Fruit fly (Drosophila melanogaster) whole organism, embryonic: ENCODE results near the gene Dcps.

Experiments
- Bteb2 ChIP-seq: fragments of 200-800 bp; sonication (Bioruptor generic); optimal IDR thresholded peaks from 2 replicates; lab custom pipeline; 2016; ENCODE audit warnings: missing biosample characterization, missing genetic modification characterization
- CG10147 ChIP-seq: fragments of 200-800 bp; sonication (Bioruptor generic); optimal IDR thresholded peaks from 2 replicates; lab custom pipeline; 2019; ENCODE audit warnings: missing biosample characterization, mild to moderate bottlenecking, missing genetic modification characterization, moderate library complexity
- CG1024 ChIP-seq: fragments of 200-800 bp; sonication (Bioruptor generic); IDR thresholded peaks from 2 replicates; pipeline ENCODE4 v1.3.6; 2022; ENCODE audit warnings: missing biosample characterization, missing genetic modification characterization
- CG10267 ChIP-seq: fragments of 200-800 bp; sonication (Bioruptor generic); optimal IDR thresholded peaks from 2 replicates; lab custom pipeline; 2018; ENCODE audit warnings: missing biosample characterization, mild to moderate bottlenecking, missing genetic modification characterization, moderate library complexity
- CG10321 ChIP-seq: fragments of 200-800 bp; sonication (Bioruptor generic); IDR thresholded peaks from 2 replicates; pipeline ENCODE4 v1.3.6; 2022; ENCODE audit warnings: missing biosample characterization, missing genetic modification characterization
- CG11696 ChIP-seq: fragments of 200-800 bp; sonication (Bioruptor generic); IDR thresholded peaks from 2 replicates; pipeline ENCODE4 v1.3.6; 2022; ENCODE audit warnings: missing biosample characterization, missing genetic modification characterization
- CG1602 ChIP-seq: fragments of 200-800 bp; sonication (Bioruptor generic); optimal IDR thresholded peaks from 3 replicates; lab custom pipeline; 2016; ENCODE audit warnings: missing biosample characterization, missing genetic modification characterization
- CG18262 ChIP-seq: fragments of 200-800 bp; optimal IDR thresholded peaks from 3 replicates; lab custom pipeline; 2019; ENCODE audit warnings: missing biosample characterization, mild to moderate bottlenecking, missing genetic modification characterization, moderate library complexity
- CG2202 ChIP-seq: fragments of 200-800 bp; sonication (Bioruptor generic); optimal IDR thresholded peaks from 2 replicates; lab custom pipeline; 2018; ENCODE audit warnings: missing biosample characterization, mild to moderate bottlenecking, missing genetic modification characterization
- CG31365 ChIP-seq: fragments of 200-800 bp; sonication (Bioruptor generic); optimal IDR thresholded peaks from 2 replicates; lab custom pipeline; 2018; ENCODE audit warnings: missing biosample characterization, mild to moderate bottlenecking, missing genetic modification characterization
- CG31441 ChIP-seq: fragments of 200-800 bp; sonication (Bioruptor generic); IDR thresholded peaks from 2 replicates; pipeline ENCODE4 v1.3.6; 2022; ENCODE audit warnings: missing biosample characterization, missing genetic modification characterization
- CG42726 ChIP-seq: fragments of 200-800 bp; sonication (Bioruptor generic); IDR thresholded peaks from 2 replicates; pipeline ENCODE4 v1.3.6; 2022; ENCODE audit warnings: missing biosample characterization, missing genetic modification characterization; ENCODE audit not compliant: partially characterized antibody
- CG4328 ChIP-seq: fragments of 200-800 bp; sonication (Bioruptor generic); optimal IDR thresholded peaks from 3 replicates; lab custom pipeline; 2017; ENCODE audit warnings: missing biosample characterization, missing genetic modification reagents, missing genetic modification characterization
- CG4360 ChIP-seq: fragments of 200-800 bp; sonication (Bioruptor generic); IDR thresholded peaks from 2 replicates; pipeline ENCODE4 v1.3.6; 2022; ENCODE audit warnings: missing biosample characterization, missing genetic modification characterization
- CG6175 ChIP-seq: fragments of 200-800 bp; sonication (Bioruptor generic); IDR thresholded peaks from 3 replicates; pipeline ENCODE4 v1.3.6; 2022; ENCODE audit warnings: missing biosample characterization, missing genetic modification characterization
- CG6689 ChIP-seq: fragments of 200-800 bp; sonication (Bioruptor generic); IDR thresholded peaks from 2 replicates; pipeline ENCODE4 v1.3.6; 2022; ENCODE audit warnings: missing biosample characterization, missing genetic modification characterization
- CG6813 ChIP-seq: fragments of 200-800 bp; sonication (Bioruptor generic); optimal IDR thresholded peaks from 2 replicates; lab custom pipeline; 2017; ENCODE audit warnings: missing biosample characterization, missing genetic modification characterization, mild to moderate bottlenecking, moderate library complexity, missing genetic modification reagents
- CG7839 ChIP-seq: fragments of 200-800 bp; sonication (Bioruptor generic); optimal IDR thresholded peaks from 3 replicates; lab custom pipeline; 2018; ENCODE audit warnings: missing biosample characterization, mild to moderate bottlenecking, missing genetic modification characterization, moderate library complexity
- CG9727 ChIP-seq: fragments of 200-800 bp; sonication (Bioruptor generic); optimal IDR thresholded peaks from 3 replicates; lab custom pipeline; 2017; ENCODE audit warnings: missing biosample characterization, mild to moderate bottlenecking, missing genetic modification characterization
- Dad ChIP-seq: fragments of 200-800 bp; sonication (Bioruptor generic); optimal IDR thresholded peaks from 3 replicates; lab custom pipeline; 2016; ENCODE audit warnings: missing biosample characterization, missing genetic modification characterization
- Dbx ChIP-seq: fragments of 200-800 bp; sonication (Bioruptor generic); IDR thresholded peaks from 3 replicates; pipeline ENCODE4 v1.3.6; 2022; ENCODE audit warnings: missing biosample characterization, missing genetic modification characterization
- Dip3 ChIP-seq: fragments of 200-800 bp; sonication (Bioruptor generic); optimal IDR thresholded peaks from 3 replicates; lab custom pipeline; 2016; ENCODE audit warnings: missing biosample characterization, missing genetic modification characterization
- Ets97D ChIP-seq: fragments of 200-800 bp; sonication (Bioruptor generic); optimal IDR thresholded peaks from 3 replicates; lab custom pipeline; 2016; ENCODE audit warnings: missing biosample characterization, missing genetic modification characterization
- H2.0 ChIP-seq: fragments of 200-800 bp; sonication (Bioruptor generic); IDR thresholded peaks from 2 replicates; pipeline ENCODE4 v1.3.6; 2022; ENCODE audit warnings: missing biosample characterization, missing genetic modification characterization
- HHEX ChIP-seq: fragments of 200-800 bp; sonication (Bioruptor generic); optimal IDR thresholded peaks from 3 replicates; lab custom pipeline; 2017; ENCODE audit warnings: missing biosample characterization, mild to moderate bottlenecking, missing genetic modification characterization, missing genetic modification reagents
- HLH54F ChIP-seq: fragments of 200-800 bp; sonication (Bioruptor generic); optimal IDR thresholded peaks from 3 replicates; lab custom pipeline; 2016; ENCODE audit warnings: missing biosample characterization, missing genetic modification characterization
- HmgD ChIP-seq: fragments of 200-800 bp; sonication (Bioruptor generic); optimal IDR thresholded peaks from 3 replicates; lab custom pipeline; 2016; ENCODE audit warnings: missing biosample characterization, missing genetic modification characterization
- Mrtf ChIP-seq: fragments of 200-800 bp; sonication (Bioruptor generic); IDR thresholded peaks from 3 replicates; pipeline ENCODE4 v1.3.6; 2022; ENCODE audit warnings: missing biosample characterization, missing genetic modification characterization
- Optix ChIP-seq: fragments of 200-800 bp; sonication (Bioruptor generic); IDR thresholded peaks from 3 replicates; pipeline ENCODE4 v1.3.6; 2022; ENCODE audit warnings: missing biosample characterization, missing genetic modification characterization
- Rx ChIP-seq: fragments of 200-800 bp; sonication (Bioruptor generic); IDR thresholded peaks from 2 replicates; pipeline ENCODE4 v1.3.6; 2022; ENCODE audit warnings: missing biosample characterization, missing genetic modification characterization
- TFAM ChIP-seq: fragments of 200-800 bp; sonication (Bioruptor generic); optimal IDR thresholded peaks from 2 replicates; lab custom pipeline; 2017; ENCODE audit warnings: missing biosample characterization, missing genetic modification characterization, inconsistent platforms
- Xrp1 ChIP-seq: fragments of 200-800 bp; sonication (Bioruptor generic); IDR thresholded peaks from 2 replicates; pipeline ENCODE4 v1.3.6; 2022; ENCODE audit warnings: missing biosample characterization, missing genetic modification characterization
- al ChIP-seq: fragments of 200-800 bp; sonication (Bioruptor generic); IDR thresholded peaks from 2 replicates; pipeline ENCODE4 v1.3.6; 2022; ENCODE audit warnings: missing biosample characterization, missing genetic modification characterization
- amos ChIP-seq: fragments of 200-800 bp; sonication (Bioruptor generic); IDR thresholded peaks from 2 replicates; pipeline ENCODE4 v1.3.6; 2022; ENCODE audit warnings: missing biosample characterization, missing genetic modification characterization; ENCODE audit not compliant: partially characterized antibody
- dmrt99B ChIP-seq: fragments of 200-800 bp; sonication (Bioruptor generic); optimal IDR thresholded peaks from 2 replicates; lab custom pipeline; 2018; ENCODE audit warnings: missing biosample characterization, mild to moderate bottlenecking, missing genetic modification characterization, moderate library complexity
- ems ChIP-seq: fragments of 200-800 bp; sonication (Bioruptor generic); optimal IDR thresholded peaks from 3 replicates; lab custom pipeline; 2016; ENCODE audit warnings: missing biosample characterization, missing genetic modification characterization
- gem ChIP-seq: fragments of 200-800 bp; sonication (Bioruptor generic); optimal IDR thresholded peaks from 2 replicates; lab custom pipeline; 2019; ENCODE audit warnings: missing biosample characterization, mild to moderate bottlenecking, missing genetic modification characterization, moderate library complexity
- her ChIP-seq: fragments of 200-800 bp; sonication (Bioruptor generic); optimal IDR thresholded peaks from 2 replicates; lab custom pipeline; 2016; ENCODE audit warnings: missing biosample characterization, missing genetic modification characterization
- ind ChIP-seq: fragments of 200-800 bp; sonication (Bioruptor generic); optimal IDR thresholded peaks from 3 replicates; lab custom pipeline; 2016; ENCODE audit warnings: missing biosample characterization, missing genetic modification characterization
- lab ChIP-seq: fragments of 200-800 bp; sonication (Bioruptor generic); optimal IDR thresholded peaks from 3 replicates; lab custom pipeline; 2017; ENCODE audit warnings: missing biosample characterization, missing genetic modification characterization, mild to moderate bottlenecking, moderate library complexity, missing genetic modification reagents
- lmd ChIP-seq: fragments of 200-800 bp; sonication (Bioruptor generic); IDR thresholded peaks from 2 replicates; pipeline ENCODE4 v1.3.6; 2022; ENCODE audit warnings: missing biosample characterization, missing genetic modification characterization
- nom ChIP-seq: fragments of 200-800 bp; sonication (Bioruptor generic); optimal IDR thresholded peaks from 2 replicates; lab custom pipeline; 2017; ENCODE audit warnings: missing biosample characterization, missing genetic modification characterization, mild to moderate bottlenecking, moderate library complexity, missing genetic modification reagents
- peb ChIP-seq: fragments of 200-800 bp; sonication (Bioruptor generic); IDR thresholded peaks from 2 replicates; pipeline ENCODE4 v1.3.6; 2022; ENCODE audit warnings: missing biosample characterization, missing genetic modification characterization
- pho ChIP-seq: fragments of 200-800 bp; sonication (Bioruptor generic); optimal IDR thresholded peaks from 2 replicates; lab custom pipeline; 2016; ENCODE audit warnings: missing biosample characterization, missing genetic modification characterization
- pnt ChIP-seq: fragments of 200-800 bp; sonication (Bioruptor generic); optimal IDR thresholded peaks from 3 replicates; lab custom pipeline; 2016; ENCODE audit warnings: missing biosample characterization, missing genetic modification characterization
- pros ChIP-seq: fragments of 200-800 bp; sonication (Bioruptor generic); optimal IDR thresholded peaks from 3 replicates; lab custom pipeline; 2019; ENCODE audit warnings: missing biosample characterization, mild to moderate bottlenecking, missing genetic modification characterization, moderate library complexity
- sima ChIP-seq: fragments of 200-800 bp; sonication (Bioruptor generic); optimal IDR thresholded peaks from 2 replicates; lab custom pipeline; 2016; ENCODE audit warnings: missing biosample characterization, missing genetic modification characterization
- tio ChIP-seq: fragments of 200-800 bp; sonication (Bioruptor generic); optimal IDR thresholded peaks from 2 replicates; lab custom pipeline; 2017; ENCODE audit warnings: missing biosample characterization, missing genetic modification characterization, inconsistent platforms
- tx ChIP-seq: fragments of 200-800 bp; sonication (Bioruptor generic); optimal IDR thresholded peaks from 2 replicates; lab custom pipeline; 2016; ENCODE audit warnings: missing biosample characterization, missing genetic modification characterization
- z ChIP-seq: fragments of 200-800 bp; sonication (Bioruptor generic); IDR thresholded peaks from 3 replicates; pipeline ENCODE4 v1.3.6; 2022; ENCODE audit warnings: missing biosample characterization, missing genetic modification characterization
- zen ChIP-seq: fragments of 200-800 bp; sonication (Bioruptor generic); optimal IDR thresholded peaks from 3 replicates; lab custom pipeline; 2018; ENCODE audit warnings: missing biosample characterization, mild to moderate bottlenecking, missing genetic modification characterization, moderate library complexity

The Dcps gene

dm6 chr3R:5736305-5736869 is 18.2 kb downstream of the Dcps start, which contains the start of the genes CG2100 and CG1236 (continued):
- TF ChIP-seq CG6175 (no peak), CG31365 (tag; lab: Kevin White, UChicago) (no peak), lmd (GFP tag; lab: Robert Waterston, UW) (no peak; the same call in 1 of the 2 replicates), CG10267 (tag; lab: Kevin White, UChicago) (peak; percentile 85), sima (no peak), nom (peak; percentile 45), CG4328 (GFP tag; lab: Kevin White, UChicago) (peak; percentile 65), CG6813 (peak; percentile 75), tx (GFP tag; lab: Kevin White, UChicago) (no peak), ems (peak; percentile 59), gem (tag; lab: Kevin White, UChicago) (peak; percentile 95), Rx (GFP tag; lab: Robert Waterston, UW) (0 out of 2 replicates have a peak, but pooled peaks have one; percentile 49), CG2202 (tag; lab: Kevin White, UChicago) (peak; percentile 38), peb (GFP tag; lab: Robert Waterston, UW) (0 out of 2 replicates have a peak, but pooled peaks have one; percentile 19), H2.0 (GFP tag; lab: Robert Waterston, UW) (peak; percentile 63), CG1024 (GFP tag; lab: Robert Waterston, UW) (peak; percentile 27; the same call in 1 of the 2 replicates), Optix (GFP tag; lab: Robert Waterston, UW) (peak; percentile 26; the same call in 1 of the 3 replicates), tio (GFP tag; lab: Kevin White, UChicago) (no peak), al (GFP tag; lab: Robert Waterston, UW) (peak; percentile 75), Dad (no peak), CG31441 (GFP tag; lab: Robert Waterston, UW) (peak; percentile 95), Xrp1 (peak; percentile 83), pho (GFP tag; lab: Kevin White, UChicago) (peak; percentile 32), CG7839 (peak; percentile 92), Mrtf (GFP tag; lab: Robert Waterston, UW) (peak; percentile 59; the same call in 1 of the 3 replicates), CG9727 (peak; percentile 94), Bteb2 (GFP tag; lab: Kevin White, UChicago) (no peak), pros (GFP tag; lab: Kevin White, UChicago) (no peak), Dbx (GFP tag; lab: Robert Waterston, UW) (peak; percentile 78), CG11696 (GFP tag; lab: Robert Waterston, UW) (no peak), her (no peak), pnt (GFP tag; lab: Kevin White, UChicago) (no peak), z (GFP tag; lab: Robert Waterston, UW) (no peak), CG1602 (GFP tag; lab: Kevin White, UChicago) (peak; percentile 87), Ets97D (GFP tag; lab: Kevin White, UChicago) (peak; percentile 24), CG42726 (GFP tag; lab: Robert Waterston, UW) (no peak), TFAM (GFP tag; lab: Kevin White, UChicago) (no peak), HmgD (GFP tag; lab: Kevin White, UChicago) (no peak), zen (peak; percentile 85), CG18262 (tag; lab: Kevin White, UChicago) (peak; percentile 94), CG4360 (GFP tag; lab: Robert Waterston, UW) (peak; percentile 14; the same call in 1 of the 2 replicates), CG10321 (GFP tag; lab: Robert Waterston, UW) (no peak), amos (GFP tag; lab: Robert Waterston, UW) (no peak), HLH54F (peak; percentile 37), CG10147 (GFP tag; lab: Kevin White, UChicago) (peak; percentile 81), lab (GFP tag; lab: Kevin White, UChicago) (no peak), Dip3 (no peak), dmrt99B (tag; lab: Kevin White, UChicago) (peak; percentile 90), ind (peak; percentile 81), CG6689 (peak; percentile 89), HHEX (GFP tag; lab: Kevin White, UChicago) (peak; percentile 86)
